Worm (Caenorhabditis elegans): ENCODE measurements around the gene Y56A3A.16.

DNA sequence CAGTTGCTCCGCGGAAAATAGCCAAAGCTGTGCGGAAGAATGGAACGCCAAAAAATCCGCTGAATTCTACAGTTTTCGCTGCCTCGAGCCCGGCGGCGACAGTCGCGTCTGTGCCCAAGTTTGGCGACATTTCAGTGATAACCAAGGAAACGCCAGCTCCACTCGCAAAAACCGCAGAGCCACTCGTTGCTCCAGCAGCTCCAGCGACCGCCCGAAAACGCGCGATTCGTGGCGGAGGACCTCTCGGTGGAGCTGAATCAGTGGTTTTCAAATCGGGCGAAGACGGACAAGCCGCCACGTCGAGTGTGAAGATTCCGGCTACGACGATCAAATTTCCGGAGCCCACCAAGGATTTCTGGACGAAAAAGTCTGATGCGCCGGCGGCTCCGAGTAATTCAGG, 2.1 kb upstream of the Y56A3A.16 start:
- TF ChIP-seq egl-27 (tag; optimal IDR thresholded peaks at IDR 0.05) (no peak), mdl-1 (tag; optimal IDR thresholded peaks at IDR 0.05) (no peak), fos-1 (tag; optimal IDR thresholded peaks at IDR 0.05) (no peak), ama-1 (optimal IDR thresholded peaks at IDR 0.05) (no peak), lin-15B (tag; optimal IDR thresholded peaks at IDR 0.05) (no peak), snpc-4 (tag; optimal IDR thresholded peaks at IDR 0.05) (no peak), nhr-76 (tag; optimal IDR thresholded peaks at IDR 0.05) (no peak), jun-1 (tag; optimal IDR thresholded peaks at IDR 0.05) (no peak), elt-3 (tag; optimal IDR thresholded peaks at IDR 0.05) (no peak)
